Worm (Caenorhabditis elegans) whole organism, L4 larva: ENCODE measurements around the gene ran-1.

Source experiments
- F10B5.3 ChIP-seq: sonication (generic microtip); optimal IDR thresholded peaks from 2 replicates; lab custom pipeline; 2016; ENCODE audit warnings: mild to moderate bottlenecking, missing genetic modification characterization, missing compliant biosample characterization
- F26F4.8 ChIP-seq: fragments of 200-800 bp; sonication (Bioruptor generic); conservative IDR thresholded peaks from 2 replicates; pipeline ENCODE4 v1.3.6; 2022; ENCODE audit warnings: missing genetic modification characterization, missing compliant biosample characterization
- F37D6.2 ChIP-seq: sonication (generic microtip); optimal IDR thresholded peaks from 2 replicates; lab custom pipeline; 2016; ENCODE audit warnings: mild to moderate bottlenecking, missing genetic modification characterization, missing compliant biosample characterization
- T20F7.1 ChIP-seq: fragments of 200-800 bp; sonication (Bioruptor generic); optimal IDR thresholded peaks from 2 replicates; lab custom pipeline; 2018; ENCODE audit warnings: mild to moderate bottlenecking, missing genetic modification characterization, missing compliant biosample characterization
- Y105C5A.15 ChIP-seq: fragments of 200-800 bp; sonication (Bioruptor generic); IDR thresholded peaks from 2 replicates; pipeline ENCODE4 v1.3.6; 2022; ENCODE audit warnings: missing genetic modification characterization, missing compliant biosample characterization
- Y75B8A.6 ChIP-seq: fragments of 200-800 bp; sonication (Bioruptor generic); IDR thresholded peaks from 2 replicates; pipeline ENCODE4 v1.3.6; 2022; ENCODE audit warnings: missing genetic modification reagents, missing genetic modification characterization, missing compliant biosample characterization
- ZK337.2 ChIP-seq: fragments of 200-800 bp; sonication (Bioruptor generic); IDR thresholded peaks from 2 replicates; pipeline ENCODE4 v1.3.6; 2022; ENCODE audit warnings: missing genetic modification reagents, missing genetic modification characterization, missing compliant biosample characterization
- aha-1 ChIP-seq: fragments of 150-350 bp; peaks from one replicate; lab custom pipeline; 2014; ENCODE audit warnings: missing biosample characterization, missing genetic modification characterization
- ama-1 ChIP-seq: fragments of 150-350 bp; optimal IDR thresholded peaks from 2 replicates; lab custom pipeline; 2014; ENCODE audit warnings: inconsistent platforms, mixed read lengths
- arid-1 ChIP-seq: fragments of 200-800 bp; sonication (Bioruptor generic); conservative IDR thresholded peaks from 2 replicates; pipeline ENCODE4 v1.3.6; 2022; ENCODE audit warnings: missing genetic modification reagents, missing genetic modification characterization, missing compliant biosample characterization
- ceh-20 ChIP-seq: fragments of 200-800 bp; sonication (Bioruptor generic); IDR thresholded peaks from 2 replicates; pipeline ENCODE4 v1.3.6; 2022; ENCODE audit warnings: missing genetic modification reagents, missing genetic modification characterization, missing compliant biosample characterization
- ceh-28 ChIP-seq: fragments of 150-350 bp; optimal IDR thresholded peaks from 2 replicates; lab custom pipeline; 2014; ENCODE audit warnings: missing biosample characterization, missing genetic modification reagents, missing genetic modification characterization
- ceh-44 ChIP-seq: fragments of 200-800 bp; sonication (Bioruptor generic); IDR thresholded peaks from 2 replicates; pipeline ENCODE4 v1.3.6; 2022; ENCODE audit warnings: missing genetic modification reagents, missing genetic modification characterization, missing compliant biosample characterization
- cey-2 ChIP-seq: sonication (generic microtip); optimal IDR thresholded peaks from 3 replicates; lab custom pipeline; 2017; ENCODE audit warnings: missing genetic modification characterization, mild to moderate bottlenecking, missing compliant biosample characterization, antibody characterized with exemption, borderline replicate concordance; ENCODE audit not compliant: insufficient read depth
- ctbp-1 ChIP-seq: fragments of 200-800 bp; sonication (Bioruptor generic); IDR thresholded peaks from 2 replicates; pipeline ENCODE4 v1.3.6; 2022; ENCODE audit warnings: missing genetic modification reagents, missing genetic modification characterization, missing compliant biosample characterization
- daf-12 ChIP-seq: fragments of 150-350 bp; optimal IDR thresholded peaks from 2 replicates; lab custom pipeline; 2014; ENCODE audit warnings: missing biosample characterization, missing genetic modification reagents, missing genetic modification characterization
- daf-19 ChIP-seq: fragments of 200-800 bp; sonication (Bioruptor generic); conservative IDR thresholded peaks from 2 replicates; pipeline ENCODE4 v1.3.6; 2022; ENCODE audit warnings: missing genetic modification characterization, missing compliant biosample characterization
- daf-8 ChIP-seq: fragments of 200-800 bp; sonication (Bioruptor generic); IDR thresholded peaks from 2 replicates; pipeline ENCODE4 v1.3.6; 2022; ENCODE audit warnings: missing genetic modification characterization, missing compliant biosample characterization
- dmd-9 ChIP-seq: fragments of 200-800 bp; sonication (Bioruptor generic); IDR thresholded peaks from 2 replicates; pipeline ENCODE4 v1.3.6; 2022; ENCODE audit warnings: missing genetic modification reagents, missing genetic modification characterization, missing compliant biosample characterization
- dpl-1 ChIP-seq: fragments of 150-350 bp; optimal IDR thresholded peaks from 2 replicates; lab custom pipeline; 2014; ENCODE audit warnings: missing biosample characterization, missing genetic modification reagents, missing genetic modification characterization
- dve-1 ChIP-seq: sonication (generic microtip); optimal IDR thresholded peaks from 2 replicates; lab custom pipeline; 2017; ENCODE audit warnings: antibody characterized with exemption, mild to moderate bottlenecking, missing genetic modification characterization, missing compliant biosample characterization; ENCODE audit not compliant: insufficient read depth
- egl-27 ChIP-seq: sonication (generic microtip); optimal IDR thresholded peaks from 3 replicates; lab custom pipeline; 2017; ENCODE audit warnings: missing biosample characterization, missing genetic modification reagents, missing genetic modification characterization
- fkh-10 ChIP-seq: fragments of 150-350 bp; optimal IDR thresholded peaks from 2 replicates; lab custom pipeline; 2014; ENCODE audit warnings: missing biosample characterization, missing genetic modification reagents, missing genetic modification characterization
- hif-1 ChIP-seq, 2 experiments: sonication (generic microtip); optimal IDR thresholded peaks; 2 replicates each; lab custom pipeline; 2016 to 2017; ENCODE audit warnings: missing compliant biosample characterization in 2 of 2, missing genetic modification characterization in 2 of 2, missing genetic modification reagents in 2 of 2, missing genotype in 2 of 2, mild to moderate bottlenecking in 1 of 2
- hlh-11 ChIP-seq: fragments of 200-800 bp; sonication (Bioruptor generic); optimal IDR thresholded peaks from 2 replicates; lab custom pipeline; 2018; ENCODE audit warnings: mild to moderate bottlenecking, missing genetic modification characterization, missing compliant biosample characterization
- hmg-1.1 ChIP-seq: fragments of 200-800 bp; sonication (Bioruptor generic); IDR thresholded peaks from 2 replicates; pipeline ENCODE4 v1.3.6; 2022; ENCODE audit warnings: missing genetic modification reagents, missing genetic modification characterization, missing compliant biosample characterization
- jun-1 ChIP-seq: fragments of 150-350 bp; optimal IDR thresholded peaks from 2 replicates; lab custom pipeline; 2014; ENCODE audit warnings: missing biosample characterization, missing genetic modification reagents, missing genetic modification characterization
- lim-7 ChIP-seq: fragments of 200-800 bp; sonication (Bioruptor generic); IDR thresholded peaks from 2 replicates; pipeline ENCODE4 v1.3.6; 2022; ENCODE audit warnings: missing genetic modification characterization, missing compliant biosample characterization
- lin-1 ChIP-seq: fragments of 200-800 bp; sonication (Bioruptor generic); IDR thresholded peaks from 2 replicates; pipeline ENCODE4 v1.3.6; 2022; ENCODE audit warnings: missing genetic modification reagents, missing genetic modification characterization, missing compliant biosample characterization
- lin-29 ChIP-seq: fragments of 200-800 bp; sonication (Bioruptor generic); IDR thresholded peaks from 2 replicates; pipeline ENCODE4 v1.3.6; 2022; ENCODE audit warnings: missing genetic modification reagents, missing genetic modification characterization, missing compliant biosample characterization
- lin-38 ChIP-seq: fragments of 200-800 bp; sonication (Bioruptor generic); IDR thresholded peaks from 2 replicates; pipeline ENCODE4 v1.3.6; 2022; ENCODE audit warnings: missing genetic modification reagents, missing genetic modification characterization, missing compliant biosample characterization
- mdl-1 ChIP-seq, 2 experiments: fragments of 150-350 bp in 1 of 2; sonication (generic microtip) in 1 of 2; optimal IDR thresholded peaks; 2 replicates each; lab custom pipeline; 2014 to 2017; ENCODE audit warnings: missing biosample characterization in 2 of 2, missing genetic modification characterization in 2 of 2
- mes-2 ChIP-seq: sonication (generic microtip); optimal IDR thresholded peaks from 2 replicates; lab custom pipeline; 2016; ENCODE audit warnings: missing genotype, mild to moderate bottlenecking, missing genetic modification characterization, missing compliant biosample characterization; ENCODE audit not compliant: poor library complexity, severe bottlenecking
- nhr-10 ChIP-seq: fragments of 150-350 bp; optimal IDR thresholded peaks from 2 replicates; lab custom pipeline; 2014; ENCODE audit warnings: missing biosample characterization, missing genetic modification characterization
- nhr-102 ChIP-seq: sonication (generic microtip); optimal IDR thresholded peaks from 2 replicates; lab custom pipeline; 2016; ENCODE audit warnings: mild to moderate bottlenecking, missing genetic modification characterization, moderate library complexity, missing compliant biosample characterization
- nhr-11 ChIP-seq: fragments of 150-350 bp; optimal IDR thresholded peaks from 2 replicates; lab custom pipeline; 2014; ENCODE audit warnings: missing biosample characterization, missing genetic modification characterization
- nhr-111 ChIP-seq: fragments of 200-800 bp; sonication (Bioruptor generic); optimal IDR thresholded peaks from 2 replicates; lab custom pipeline; 2018; ENCODE audit warnings: mild to moderate bottlenecking, missing genetic modification characterization, missing compliant biosample characterization
- nhr-41 ChIP-seq: fragments of 200-800 bp; sonication (Bioruptor generic); IDR thresholded peaks from 2 replicates; pipeline ENCODE4 v1.3.6; 2022; ENCODE audit warnings: missing genetic modification reagents, missing genetic modification characterization, missing compliant biosample characterization
- nhr-6 ChIP-seq: fragments of 150-350 bp; optimal IDR thresholded peaks from 2 replicates; lab custom pipeline; 2014; ENCODE audit warnings: missing biosample characterization, missing genetic modification characterization
- nhr-76 ChIP-seq: fragments of 150-350 bp; optimal IDR thresholded peaks from 2 replicates; lab custom pipeline; 2014; ENCODE audit warnings: missing biosample characterization, missing genetic modification characterization
- pha-4 ChIP-seq, 2 experiments: fragments of 150-350 bp in 1 of 2; fragments of 200-800 bp in 1 of 2; sonication (Bioruptor generic) in 1 of 2; IDR thresholded peaks in 1 of 2; optimal IDR thresholded peaks in 1 of 2; 2 replicates each; pipeline versions ENCODE4 v1.3.6 to Lab custom; 2014 to 2022; ENCODE audit warnings: missing genetic modification characterization in 2 of 2, missing genetic modification reagents in 2 of 2, missing biosample characterization in 1 of 2, missing compliant biosample characterization in 1 of 2
- pqm-1 ChIP-seq: sonication (generic microtip); optimal IDR thresholded peaks from 2 replicates; lab custom pipeline; 2017; ENCODE audit warnings: missing biosample characterization, missing genetic modification characterization
- rbr-2 ChIP-seq: sonication (generic microtip); optimal IDR thresholded peaks from 2 replicates; lab custom pipeline; 2016; ENCODE audit warnings: missing genotype, missing genetic modification characterization, missing compliant biosample characterization
- skn-1 ChIP-seq: fragments of 150-350 bp; optimal IDR thresholded peaks from 2 replicates; lab custom pipeline; 2014; ENCODE audit warnings: missing biosample characterization, missing genetic modification characterization
- unc-130 ChIP-seq: sonication (generic microtip); optimal IDR thresholded peaks from 2 replicates; lab custom pipeline; 2016; ENCODE audit warnings: missing genetic modification reagents, missing genetic modification characterization, missing compliant biosample characterization
- zfp-2 ChIP-seq: sonication (generic microtip); optimal IDR thresholded peaks from 2 replicates; lab custom pipeline; 2016; ENCODE audit warnings: mild to moderate bottlenecking, missing genetic modification characterization, missing compliant biosample characterization
- zfp-3 ChIP-seq: fragments of 200-800 bp; sonication (Bioruptor generic); conservative IDR thresholded peaks from 2 replicates; pipeline ENCODE4 v1.3.6; 2022; ENCODE audit warnings: missing genetic modification reagents, missing genetic modification characterization, missing compliant biosample characterization
- zip-11 ChIP-seq: fragments of 200-800 bp; sonication (Bioruptor generic); IDR thresholded peaks from 2 replicates; pipeline ENCODE4 v1.3.6; 2022; ENCODE audit warnings: missing genetic modification characterization, missing compliant biosample characterization
- zip-2 ChIP-seq: fragments of 150-350 bp; optimal IDR thresholded peaks from 2 replicates; lab custom pipeline; 2014; ENCODE audit warnings: missing biosample characterization, missing genetic modification characterization
- ztf-11 ChIP-seq: fragments of 150-350 bp; optimal IDR thresholded peaks from 2 replicates; lab custom pipeline; 2014; ENCODE audit warnings: missing biosample characterization, missing genetic modification characterization
- ztf-7 ChIP-seq: fragments of 150-350 bp; optimal IDR thresholded peaks from 2 replicates; lab custom pipeline; 2014; ENCODE audit warnings: missing biosample characterization, missing genetic modification characterization

Gene ran-1

DNA sequence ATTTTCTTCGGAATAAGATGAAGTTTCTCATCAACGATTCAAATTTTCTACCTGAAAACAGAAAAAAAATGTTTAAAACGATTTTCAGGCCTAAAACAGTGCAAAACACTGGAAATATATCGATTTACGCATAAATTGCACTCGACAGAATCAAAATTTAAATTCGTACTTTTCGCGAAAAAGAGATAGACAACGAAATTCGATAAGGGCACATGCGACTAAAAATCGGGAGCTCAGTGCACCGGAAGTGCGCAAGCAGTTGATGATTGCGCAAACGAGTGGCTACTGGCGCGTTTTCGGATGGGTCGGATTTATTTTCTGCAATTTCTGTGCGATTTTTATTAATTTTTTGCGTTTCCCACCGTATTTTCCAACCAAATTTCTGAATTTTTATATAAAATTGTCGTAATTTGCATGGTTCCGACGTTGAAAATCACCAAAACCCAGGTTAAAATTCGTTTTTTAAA lies 40.5 kb downstream of the ran-1 start, which contains the start of the genes Y39A1A.21 and Y39A1A.22:
TSS of gene Y39A1A.21 (minus strand) at position 51 of the 467 bp plus-strand sequence.
TSS of gene Y39A1A.22 (minus strand) at position 57 of the 467 bp plus-strand sequence.
- TF ChIP-seq zip-11 (no peak), daf-19 (GFP tag; lab: Robert Waterston, UW) (0 out of 2 replicates have a peak, but pooled peaks have one; percentile 28), ztf-7 (peak; percentile 53), dpl-1 (GFP tag; lab: Kevin White, UChicago) (peak; percentile 78), pqm-1 (tag; lab: Kevin White, UChicago) (peak; percentile 18), arid-1 (GFP tag; lab: Robert Waterston, UW) (peak; percentile 68), Y75B8A.6 (GFP tag; lab: Robert Waterston, UW) (no peak), dve-1 (peak; percentile 86), fkh-10 (GFP tag; lab: Kevin White, UChicago) (peak; percentile 33), hlh-11 (tag; lab: Kevin White, UChicago) (peak; percentile 80), ama-1 (lab: Kevin White, UChicago) (no peak), jun-1 (tag; lab: Kevin White, UChicago) (peak; percentile 38), egl-27 (tag; lab: Kevin White, UChicago) (no peak), ctbp-1 (GFP tag; lab: Robert Waterston, UW) (0 out of 2 replicates have a peak, but pooled peaks have one; percentile 30), nhr-11 (tag; lab: Kevin White, UChicago) (peak; percentile 70), ZK337.2 (GFP tag; lab: Robert Waterston, UW) (0 out of 2 replicates have a peak, but pooled peaks have one; percentile 43), F26F4.8 (GFP tag; lab: Robert Waterston, UW) (no peak), nhr-76 (tag; lab: Kevin White, UChicago) (no peak), hif-1 (tag; optimal IDR thresholded peaks at IDR 0.05; lab: Kevin White, UChicago) (peak in 1 of 2 experiments; percentile 60), nhr-102 (tag; lab: Kevin White, UChicago) (peak; percentile 68), ceh-20 (GFP tag; lab: Robert Waterston, UW) (peak; percentile 63; the same call in 1 of the 2 replicates), ceh-28 (no peak), T20F7.1 (GFP tag; lab: Kevin White, UChicago) (no peak), Y105C5A.15 (GFP tag; lab: Robert Waterston, UW) (no peak), lin-38 (GFP tag; lab: Robert Waterston, UW) (peak; percentile 87), ztf-11 (tag; lab: Kevin White, UChicago) (no peak), pha-4 (GFP tag; IDR thresholded peaks at IDR 0.05; lab: Robert Waterston, UW) (0 out of 2 replicates have a peak, but pooled peaks have one; percentile 45), pha-4 (tag; optimal IDR thresholded peaks at IDR 0.05; lab: Kevin White, UChicago) (no peak), ceh-44 (no peak), lin-1 (no peak), unc-130 (peak; percentile 8), nhr-6 (tag; lab: Kevin White, UChicago) (peak; percentile 68), zfp-2 (tag; lab: Kevin White, UChicago) (peak; percentile 16), nhr-10 (tag; lab: Kevin White, UChicago) (no peak), nhr-111 (no peak), zip-2 (tag; lab: Kevin White, UChicago) (peak; percentile 31), F10B5.3 (peak; percentile 23), dmd-9 (GFP tag; lab: Robert Waterston, UW) (no peak), zfp-3 (GFP tag; lab: Robert Waterston, UW) (no peak), cey-2 (no peak), skn-1 (tag; lab: Kevin White, UChicago) (no peak), aha-1 (tag; lab: Kevin White, UChicago) (no peak), mdl-1 (tag; optimal IDR thresholded peaks at IDR 0.05; lab: Kevin White, UChicago) (peak in 1 of 2 experiments; percentile 38), nhr-41 (GFP tag; lab: Robert Waterston, UW) (no peak), daf-8 (GFP tag; lab: Robert Waterston, UW) (no peak), lin-29 (GFP tag; lab: Robert Waterston, UW) (no peak), daf-12 (no peak), F37D6.2 (tag; lab: Kevin White, UChicago) (peak; percentile 58), hmg-1.1 (GFP tag; lab: Robert Waterston, UW) (peak; percentile 72), lim-7 (no peak), mes-2 (peak; percentile 84), rbr-2 (tag; lab: Kevin White, UChicago) (peak; percentile 67)
